Worm (Caenorhabditis elegans) whole organism, mixed stage, embryonic: ENCODE data around the gene Y17G9A.4.

Experiments
- M03D4.4 ChIP-seq: sonication (generic microtip); optimal IDR thresholded peaks from 2 replicates; lab custom pipeline; 2017; ENCODE audit warnings: mild to moderate bottlenecking, missing genetic modification characterization, missing compliant biosample characterization
- bed-3 ChIP-seq: fragments of 200-800 bp; sonication (Bioruptor generic); optimal IDR thresholded peaks from 3 replicates; lab custom pipeline; 2018; ENCODE audit warnings: mild to moderate bottlenecking, missing genetic modification characterization, moderate library complexity, missing compliant biosample characterization
- ceh-39 ChIP-seq: fragments of 150-350 bp; optimal IDR thresholded peaks from 2 replicates; lab custom pipeline; 2014; ENCODE audit warnings: missing biosample characterization, missing genetic modification characterization
- ceh-43 ChIP-seq: fragments of 200-800 bp; sonication (Bioruptor generic); optimal IDR thresholded peaks from 2 replicates; lab custom pipeline; 2018; ENCODE audit warnings: mild to moderate bottlenecking, missing genetic modification characterization, moderate library complexity, missing compliant biosample characterization
- ceh-83 ChIP-seq: fragments of 200-800 bp; sonication (Bioruptor generic); optimal IDR thresholded peaks from 2 replicates; lab custom pipeline; 2018; ENCODE audit warnings: mild to moderate bottlenecking, missing genetic modification characterization, missing compliant biosample characterization
- ces-1 ChIP-seq: fragments of 150-350 bp; optimal IDR thresholded peaks from 2 replicates; lab custom pipeline; 2014; ENCODE audit warnings: missing biosample characterization, missing genetic modification reagents, missing genetic modification characterization
- cnd-1 ChIP-seq: fragments of 200-800 bp; sonication (Bioruptor generic); optimal IDR thresholded peaks from 2 replicates; lab custom pipeline; 2018; ENCODE audit warnings: mild to moderate bottlenecking, missing genetic modification characterization, missing compliant biosample characterization
- elt-3 ChIP-seq: fragments of 150-350 bp; optimal IDR thresholded peaks from 2 replicates; lab custom pipeline; 2014; ENCODE audit warnings: missing biosample characterization, missing genetic modification characterization
- flh-1 ChIP-seq: fragments of 200-800 bp; sonication (Bioruptor generic); optimal IDR thresholded peaks from 2 replicates; lab custom pipeline; 2018; ENCODE audit warnings: mild to moderate bottlenecking, missing genetic modification characterization, moderate library complexity, missing compliant biosample characterization
- ham-2 ChIP-seq: fragments of 200-800 bp; sonication (Bioruptor generic); optimal IDR thresholded peaks from 2 replicates; lab custom pipeline; 2018; ENCODE audit warnings: mild to moderate bottlenecking, missing genetic modification characterization, missing compliant biosample characterization
- hlh-1 ChIP-seq: fragments of 150-350 bp; optimal IDR thresholded peaks from 2 replicates; lab custom pipeline; 2014; ENCODE audit warnings: missing biosample characterization, missing genetic modification reagents, missing genetic modification characterization
- lin-13 ChIP-seq: fragments of 150-350 bp; optimal IDR thresholded peaks from 2 replicates; lab custom pipeline; 2014; ENCODE audit warnings: missing biosample characterization, missing genetic modification characterization
- lin-32 ChIP-seq: fragments of 200-800 bp; sonication (Bioruptor generic); optimal IDR thresholded peaks from 2 replicates; lab custom pipeline; 2018; ENCODE audit warnings: mild to moderate bottlenecking, missing genetic modification characterization, missing compliant biosample characterization
- mab-5 ChIP-seq: fragments of 150-350 bp; optimal IDR thresholded peaks from 2 replicates; lab custom pipeline; 2014; ENCODE audit warnings: missing biosample characterization, missing genetic modification characterization
- mep-1 ChIP-seq: fragments of 150-350 bp; optimal IDR thresholded peaks from 2 replicates; lab custom pipeline; 2017; ENCODE audit warnings: missing biosample characterization, missing genetic modification reagents, missing genetic modification characterization, inconsistent platforms
- mls-2 ChIP-seq: sonication (generic microtip); optimal IDR thresholded peaks from 2 replicates; lab custom pipeline; 2016; ENCODE audit warnings: mild to moderate bottlenecking, missing genetic modification characterization, moderate library complexity, missing compliant biosample characterization
- nhr-12 ChIP-seq: fragments of 150-350 bp; optimal IDR thresholded peaks from 2 replicates; lab custom pipeline; 2014; ENCODE audit warnings: missing biosample characterization, missing genetic modification characterization
- nhr-2 ChIP-seq: fragments of 150-350 bp; optimal IDR thresholded peaks from 2 replicates; lab custom pipeline; 2014; ENCODE audit warnings: missing biosample characterization, missing genetic modification characterization
- nhr-237 ChIP-seq: fragments of 150-350 bp; optimal IDR thresholded peaks from 2 replicates; lab custom pipeline; 2014; ENCODE audit warnings: missing biosample characterization, missing genetic modification characterization
- nhr-28 ChIP-seq: fragments of 150-350 bp; optimal IDR thresholded peaks from 2 replicates; lab custom pipeline; 2014; ENCODE audit warnings: missing biosample characterization, missing genetic modification characterization
- nhr-76 ChIP-seq: sonication (generic microtip); optimal IDR thresholded peaks from 2 replicates; lab custom pipeline; 2017; ENCODE audit warnings: missing biosample characterization, missing genetic modification characterization
- pha-4 ChIP-seq: fragments of 150-350 bp; optimal IDR thresholded peaks from 2 replicates; lab custom pipeline; 2018; ENCODE audit warnings: missing biosample characterization, missing genetic modification reagents, missing genetic modification characterization
- sem-2 ChIP-seq: fragments of 200-800 bp; sonication (Bioruptor generic); optimal IDR thresholded peaks from 2 replicates; lab custom pipeline; 2018; ENCODE audit warnings: mild to moderate bottlenecking, missing genetic modification characterization, missing compliant biosample characterization
- snpc-4 ChIP-seq: fragments of 150-350 bp; optimal IDR thresholded peaks from 2 replicates; lab custom pipeline; 2014; ENCODE audit warnings: missing biosample characterization, missing genetic modification characterization
- sptf-1 ChIP-seq: sonication (generic microtip); optimal IDR thresholded peaks from 2 replicates; lab custom pipeline; 2017; ENCODE audit warnings: mild to moderate bottlenecking, missing genetic modification characterization, moderate library complexity, missing compliant biosample characterization
- tbx-8 ChIP-seq: fragments of 200-800 bp; sonication (Bioruptor generic); optimal IDR thresholded peaks from 2 replicates; lab custom pipeline; 2018; ENCODE audit warnings: mild to moderate bottlenecking, missing genetic modification characterization, moderate library complexity, missing compliant biosample characterization
- unc-120 ChIP-seq: sonication (generic microtip); optimal IDR thresholded peaks from 2 replicates; lab custom pipeline; 2017; ENCODE audit warnings: missing genetic modification characterization, missing compliant biosample characterization; ENCODE audit not compliant: poor library complexity, severe bottlenecking
- unc-39 ChIP-seq: fragments of 150-350 bp; optimal IDR thresholded peaks from 2 replicates; lab custom pipeline; 2014; ENCODE audit warnings: missing biosample characterization, missing genetic modification characterization
- zip-8 ChIP-seq: fragments of 150-350 bp; optimal IDR thresholded peaks from 2 replicates; lab custom pipeline; 2014; ENCODE audit warnings: missing biosample characterization, missing genetic modification characterization
- ztf-11 ChIP-seq: fragments of 150-350 bp; optimal IDR thresholded peaks from 2 replicates; lab custom pipeline; 2014; ENCODE audit warnings: missing biosample characterization, missing genetic modification characterization

The Y17G9A.4 gene

DNA sequence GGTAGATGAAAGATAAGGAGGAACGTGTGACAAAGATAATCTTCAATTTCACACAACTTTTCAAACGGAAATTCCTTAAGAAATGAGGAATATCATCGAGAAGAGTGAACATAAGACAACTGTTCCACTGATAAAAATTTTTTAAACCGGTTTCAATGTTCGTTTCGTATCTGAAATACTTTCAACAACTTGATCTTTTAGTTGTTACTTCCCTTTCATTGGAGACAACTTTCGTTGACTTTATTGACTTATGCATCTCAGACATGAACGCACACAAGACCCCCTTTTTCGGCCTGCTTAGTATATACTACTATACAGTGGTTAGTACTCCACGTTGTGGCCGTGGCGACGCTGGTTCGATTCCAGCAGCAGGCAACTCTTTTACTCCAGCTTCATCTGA is at the start of gene Y17G9A.4, which contains the start of gene str-173:
Y17G9A.4 (minus strand) TSS at position 101 of the 400 bp plus-strand sequence.
str-173 (plus strand) TSS at position 325 of the 400 bp plus-strand sequence.
- TF ChIP-seq M03D4.4 (tag; lab: Kevin White, UChicago) (no peak), nhr-237 (no peak), lin-13 (tag; lab: Kevin White, UChicago) (no peak), ceh-83 (GFP tag; lab: Kevin White, UChicago) (no peak), mab-5 (no peak), nhr-28 (tag; lab: Kevin White, UChicago) (no peak), ces-1 (no peak), elt-3 (tag; lab: Kevin White, UChicago) (no peak), cnd-1 (tag; lab: Kevin White, UChicago) (no peak), zip-8 (tag; lab: Kevin White, UChicago) (no peak), ztf-11 (tag; lab: Kevin White, UChicago) (no peak), nhr-2 (tag; lab: Kevin White, UChicago) (no peak), mep-1 (tag; lab: Kevin White, UChicago) (no peak), lin-32 (GFP tag; lab: Kevin White, UChicago) (no peak), nhr-12 (tag; lab: Kevin White, UChicago) (no peak), unc-120 (no peak), snpc-4 (no peak)

DNA sequence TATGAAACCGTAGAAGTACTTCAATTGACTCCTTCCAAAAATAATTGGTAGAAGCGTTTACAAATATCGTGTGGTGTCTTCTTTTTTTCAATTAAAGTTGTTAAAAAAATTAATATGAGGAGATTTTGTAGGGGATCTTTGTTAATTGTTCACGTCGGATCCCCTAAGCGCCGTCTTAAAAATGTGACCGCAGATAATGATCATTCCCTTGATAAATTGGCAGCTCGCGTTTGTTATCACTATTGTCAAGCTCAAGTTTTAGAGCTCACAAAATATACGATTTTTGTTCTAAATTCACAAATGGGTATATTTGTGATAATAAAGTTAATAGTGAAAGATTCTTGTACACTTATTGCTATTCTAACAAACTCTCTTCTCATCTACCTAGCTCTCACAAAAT is 47.7 kb upstream of the Y17G9A.4 start, which contains the start of gene str-159:
str-159 (plus strand) TSS at position 301 of the 400 bp plus-strand sequence.
- no peak for TF ChIP-seq mep-1 (tag; lab: Kevin White, UChicago)
- no peak for TF ChIP-seq sptf-1 (tag; lab: Kevin White, UChicago)
- TF ChIP-seq ceh-39 (tag; lab: Kevin White, UChicago), result no peak
- TF ChIP-seq unc-120, result no peak
- TF ChIP-seq hlh-1 (tag; lab: Kevin White, UChicago), result no peak
- no peak for TF ChIP-seq nhr-2 (tag; lab: Kevin White, UChicago)

DNA sequence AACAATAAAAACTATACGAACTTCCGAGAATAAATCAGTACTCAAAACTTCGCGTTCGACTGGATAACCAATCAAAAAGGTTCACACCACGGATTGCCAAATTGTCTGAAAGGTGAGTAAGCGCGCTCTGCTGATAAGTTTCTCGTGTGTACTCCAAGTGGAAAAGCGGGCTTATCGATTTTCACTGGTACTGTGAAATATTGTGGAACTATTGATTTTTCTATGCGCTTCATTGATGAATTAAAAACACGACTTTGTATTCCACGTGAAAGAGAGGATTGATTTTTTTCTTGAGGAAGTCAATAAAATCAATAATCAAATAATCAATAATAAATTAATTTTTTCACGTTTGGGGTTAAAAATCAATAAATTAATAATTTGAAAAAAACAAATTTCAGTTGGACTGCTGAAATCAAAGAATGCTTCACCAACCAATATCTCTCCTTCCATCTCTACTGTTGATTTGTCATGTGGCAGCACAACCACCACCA is 44.3 kb upstream of the Y17G9A.4 start, which contains the start of gene T08B6.4:
T08B6.4 (plus strand) TSS at position 51 of the 491 bp plus-strand sequence.
- TF ChIP-seq mls-2 (tag; lab: Kevin White, UChicago) (no peak), tbx-8 (no peak), ceh-43 (GFP tag; lab: Kevin White, UChicago) (no peak), sptf-1 (tag; lab: Kevin White, UChicago) (no peak), zip-8 (tag; lab: Kevin White, UChicago) (no peak), mep-1 (tag; lab: Kevin White, UChicago) (no peak), pha-4 (tag; lab: Kevin White, UChicago) (no peak), unc-120 (no peak), mab-5 (no peak), lin-32 (GFP tag; lab: Kevin White, UChicago) (no peak), sem-2 (no peak), bed-3 (GFP tag; lab: Kevin White, UChicago) (no peak), hlh-1 (tag; lab: Kevin White, UChicago) (no peak), unc-39 (tag; lab: Kevin White, UChicago) (no peak), ceh-39 (tag; lab: Kevin White, UChicago) (no peak), ztf-11 (tag; lab: Kevin White, UChicago) (no peak), nhr-76 (tag; lab: Kevin White, UChicago) (no peak), nhr-237 (no peak), nhr-28 (tag; lab: Kevin White, UChicago) (no peak)

DNA sequence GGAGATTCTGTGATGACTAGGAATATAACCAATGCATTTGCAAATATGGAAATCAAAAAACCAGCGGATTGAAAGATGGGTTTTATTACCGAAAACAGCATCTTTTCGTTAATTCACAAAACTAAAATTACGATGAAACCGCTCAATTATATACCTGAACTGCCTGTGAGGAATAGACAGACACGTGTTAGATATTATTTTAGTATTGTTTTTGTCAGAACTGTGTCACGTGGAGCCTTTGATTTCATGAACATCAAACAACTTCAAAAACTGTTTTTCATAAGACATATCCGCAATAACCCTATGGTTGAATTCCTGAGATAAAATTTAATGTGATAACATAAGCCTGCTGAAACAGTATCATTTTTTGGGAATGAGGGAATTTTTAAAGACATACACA is 42.6 kb upstream of the Y17G9A.4 start, which contains the start of gene str-161:
str-161 (minus strand) TSS at position 101 of the 400 bp plus-strand sequence.
- TF ChIP-seq ham-2 (GFP tag; lab: Kevin White, UChicago) (no peak), flh-1 (GFP tag; lab: Kevin White, UChicago) (no peak), nhr-237 (no peak)

DNA sequence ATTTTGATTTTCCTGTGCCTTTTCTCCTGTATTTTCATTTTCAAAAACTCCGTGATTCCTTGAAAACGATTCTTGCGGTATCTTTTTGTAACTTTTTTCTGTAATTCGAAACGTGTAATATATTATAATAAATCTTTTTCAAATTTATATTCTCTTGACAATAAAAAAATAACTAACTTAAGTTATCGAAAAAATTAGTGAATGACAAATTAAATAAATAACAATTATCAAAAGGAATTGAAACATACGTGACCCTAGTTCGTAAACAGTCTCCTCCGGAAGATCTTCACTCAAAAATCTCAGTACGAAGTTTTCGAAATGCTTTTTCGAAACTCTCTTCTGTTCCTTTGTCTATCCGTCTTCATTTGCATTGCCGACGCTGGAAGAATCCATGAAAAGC is 29.2 kb upstream of the Y17G9A.4 start, which contains the start of gene T08B6.9:
T08B6.9 (plus strand) TSS at position 301 of the 400 bp plus-strand sequence.
- TF ChIP-seq M03D4.4 (tag; lab: Kevin White, UChicago) (no peak), pha-4 (tag; lab: Kevin White, UChicago) (no peak), sem-2 (no peak), nhr-237 (no peak), snpc-4 (no peak), hlh-1 (tag; lab: Kevin White, UChicago) (no peak), lin-13 (tag; lab: Kevin White, UChicago) (no peak), nhr-28 (tag; lab: Kevin White, UChicago) (no peak), nhr-2 (tag; lab: Kevin White, UChicago) (no peak)
